Worm (Caenorhabditis elegans) whole organism, early embryonic: ENCODE measurements around the gene pps-1.

Source experiments
- B0310.2 ChIP-seq: sonication (generic microtip); optimal IDR thresholded peaks from 2 replicates; lab custom pipeline; 2016; ENCODE audit warnings: mild to moderate bottlenecking, missing genetic modification characterization, missing compliant biosample characterization
- F13C5.2 ChIP-seq: sonication (generic microtip); optimal IDR thresholded peaks from 2 replicates; lab custom pipeline; 2017; ENCODE audit warnings: mild to moderate bottlenecking, missing genetic modification characterization, inconsistent platforms, missing compliant biosample characterization
- ama-1 ChIP-seq: fragments of 150-350 bp; optimal IDR thresholded peaks from 2 replicates; lab custom pipeline; 2014
- ceh-13 ChIP-seq: fragments of 200-800 bp; sonication (Bioruptor generic); optimal IDR thresholded peaks from 2 replicates; lab custom pipeline; 2018; ENCODE audit warnings: mild to moderate bottlenecking, missing genetic modification characterization, missing compliant biosample characterization
- ceh-36 ChIP-seq: sonication (generic microtip); optimal IDR thresholded peaks from 2 replicates; lab custom pipeline; 2016; ENCODE audit warnings: missing genetic modification characterization, inconsistent platforms, missing compliant biosample characterization
- ets-7 ChIP-seq: sonication (generic microtip); optimal IDR thresholded peaks from 2 replicates; lab custom pipeline; 2016; ENCODE audit warnings: missing genotype, missing genetic modification characterization, missing compliant biosample characterization
- flt-1 ChIP-seq: fragments of 200-800 bp; sonication (Bioruptor generic); IDR thresholded peaks from 2 replicates; pipeline ENCODE4 v1.3.6; 2022; ENCODE audit warnings: missing genetic modification characterization, missing compliant biosample characterization
- hmbx-1 ChIP-seq: sonication (generic microtip); optimal IDR thresholded peaks from 2 replicates; lab custom pipeline; 2016; ENCODE audit warnings: mild to moderate bottlenecking, missing genetic modification characterization, missing compliant biosample characterization
- hmg-4 ChIP-seq: fragments of 200-800 bp; sonication (Bioruptor generic); optimal IDR thresholded peaks from 2 replicates; lab custom pipeline; 2018; ENCODE audit warnings: mild to moderate bottlenecking, missing genetic modification characterization, missing compliant biosample characterization
- hnd-1 ChIP-seq: sonication (generic microtip); optimal IDR thresholded peaks from 2 replicates; lab custom pipeline; 2016; ENCODE audit warnings: missing genetic modification characterization, missing compliant biosample characterization
- pes-1 ChIP-seq: fragments of 200-800 bp; sonication (Bioruptor generic); IDR thresholded peaks from 2 replicates; pipeline ENCODE4 v1.3.6; 2022; ENCODE audit warnings: missing genetic modification reagents, missing genetic modification characterization, missing compliant biosample characterization
- sea-1 ChIP-seq: fragments of 200-800 bp; sonication (Bioruptor generic); conservative IDR thresholded peaks from 2 replicates; pipeline ENCODE4 v1.3.6; 2022; ENCODE audit warnings: missing genetic modification characterization, missing compliant biosample characterization
- tbx-11 ChIP-seq: fragments of 200-800 bp; sonication (Bioruptor generic); IDR thresholded peaks from 2 replicates; pipeline ENCODE4 v1.3.6; 2022; ENCODE audit warnings: missing genetic modification characterization, missing compliant biosample characterization

DNA sequence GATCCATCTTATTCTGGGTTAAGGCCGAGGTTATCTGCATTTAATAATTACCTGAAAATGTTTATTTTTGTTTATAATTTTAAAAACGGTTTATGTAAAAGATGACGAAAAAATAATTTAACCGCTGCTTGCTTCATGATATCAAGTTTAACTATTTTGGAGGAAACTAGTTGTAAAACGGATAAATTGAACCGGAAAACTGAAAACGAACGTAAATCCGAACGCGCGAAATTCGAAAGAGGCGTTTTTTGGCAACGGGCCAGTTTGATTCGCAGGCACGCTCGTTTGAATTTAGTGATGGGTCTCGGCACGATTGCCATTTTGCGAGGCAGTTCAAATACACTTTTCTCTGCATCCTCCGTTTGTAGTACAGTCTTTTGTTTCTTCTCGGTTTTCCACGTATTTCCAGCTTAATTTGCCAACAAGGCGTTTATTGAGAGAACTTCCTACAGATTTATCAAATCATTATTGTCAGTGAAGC is 32.9 kb upstream of the pps-1 start, which contains the start of the genes gtbp-1 and K08F4.3:
- TF ChIP-seq sea-1 (GFP tag; lab: Robert Waterston, UW) = no peak
- no peak for TF ChIP-seq hmbx-1
- no peak for TF ChIP-seq ama-1 (lab: Kevin White, UChicago)
- no peak for TF ChIP-seq B0310.2 (tag; lab: Kevin White, UChicago)
- TF ChIP-seq ets-7 (tag; lab: Kevin White, UChicago) = no peak
- TF ChIP-seq ceh-36 (tag; lab: Kevin White, UChicago) = no peak
- no peak for TF ChIP-seq ceh-13 (GFP tag; lab: Kevin White, UChicago)
- no peak for TF ChIP-seq F13C5.2 (tag; lab: Kevin White, UChicago)
- TF ChIP-seq flt-1 (GFP tag; lab: Robert Waterston, UW) = no peak
- TF ChIP-seq hnd-1 (tag; lab: Kevin White, UChicago) = no peak
- no peak for TF ChIP-seq hmg-4 (GFP tag; lab: Kevin White, UChicago)
- no peak for TF ChIP-seq pes-1
- TF ChIP-seq tbx-11 (GFP tag; lab: Robert Waterston, UW) = no peak
